Fruit fly (Drosophila melanogaster) whole organism, embryonic: ENCODE results near the gene Tollo.

Experiments used
- Atf3 ChIP-seq: fragments of 200-800 bp; sonication (Bioruptor generic); optimal IDR thresholded peaks from 3 replicates; lab custom pipeline; 2016; ENCODE audit warnings: missing biosample characterization, missing genetic modification characterization
- CG10147 ChIP-seq: fragments of 200-800 bp; sonication (Bioruptor generic); optimal IDR thresholded peaks from 2 replicates; lab custom pipeline; 2019; ENCODE audit warnings: missing biosample characterization, mild to moderate bottlenecking, missing genetic modification characterization, moderate library complexity
- CG10274 ChIP-seq: fragments of 200-800 bp; sonication (Bioruptor generic); optimal IDR thresholded peaks from 3 replicates; lab custom pipeline; 2017; ENCODE audit warnings: missing biosample characterization, mild to moderate bottlenecking, missing genetic modification characterization
- CG11085 ChIP-seq: fragments of 200-800 bp; sonication (Bioruptor generic); IDR thresholded peaks from 2 replicates; pipeline ENCODE4 v1.3.6; 2022; ENCODE audit warnings: missing biosample characterization, missing genetic modification characterization
- CG13287 ChIP-seq: fragments of 200-800 bp; sonication (Bioruptor generic); IDR thresholded peaks from 2 replicates; pipeline ENCODE4 v1.3.6; 2022; ENCODE audit warnings: missing biosample characterization, missing genetic modification characterization; ENCODE audit not compliant: partially characterized antibody
- CG14710 ChIP-seq: fragments of 200-800 bp; sonication (Bioruptor generic); optimal IDR thresholded peaks from 3 replicates; lab custom pipeline; 2019; ENCODE audit warnings: missing biosample characterization, mild to moderate bottlenecking, missing genetic modification characterization, moderate library complexity
- CG16863 ChIP-seq: fragments of 200-800 bp; sonication (Bioruptor generic); optimal IDR thresholded peaks from 3 replicates; lab custom pipeline; 2016; ENCODE audit warnings: missing biosample characterization, missing genetic modification characterization
- CG17186 ChIP-seq: fragments of 200-800 bp; sonication (Bioruptor generic); optimal IDR thresholded peaks from 3 replicates; lab custom pipeline; 2017; ENCODE audit warnings: missing biosample characterization, missing genetic modification reagents, missing genetic modification characterization
- CG17385 ChIP-seq: fragments of 200-800 bp; sonication (Bioruptor generic); optimal IDR thresholded peaks from 3 replicates; lab custom pipeline; 2018; ENCODE audit warnings: missing biosample characterization, mild to moderate bottlenecking, missing genetic modification characterization
- CG17568 ChIP-seq: fragments of 200-800 bp; sonication (Bioruptor generic); optimal IDR thresholded peaks from 2 replicates; lab custom pipeline; 2018; ENCODE audit warnings: missing biosample characterization, mild to moderate bottlenecking, missing genetic modification characterization, moderate library complexity
- CG1792 ChIP-seq: fragments of 200-800 bp; sonication (Bioruptor generic); optimal IDR thresholded peaks from 2 replicates; lab custom pipeline; 2016; ENCODE audit warnings: missing biosample characterization, missing genetic modification characterization
- CG2129 ChIP-seq: fragments of 200-800 bp; sonication (Bioruptor generic); IDR thresholded peaks from 2 replicates; pipeline ENCODE4 v1.3.6; 2022; ENCODE audit warnings: missing biosample characterization, missing genetic modification characterization; ENCODE audit not compliant: partially characterized antibody
- CG32532 ChIP-seq: fragments of 200-800 bp; sonication (Bioruptor generic); IDR thresholded peaks from 2 replicates; pipeline ENCODE4 v1.3.6; 2022; ENCODE audit warnings: missing biosample characterization, missing genetic modification characterization
- CG32772 ChIP-seq: fragments of 200-800 bp; sonication (Bioruptor generic); IDR thresholded peaks from 2 replicates; pipeline ENCODE4 v1.3.6; 2022; ENCODE audit warnings: missing biosample characterization, missing genetic modification characterization
- CG4730 ChIP-seq: fragments of 200-800 bp; sonication (Bioruptor generic); IDR thresholded peaks from 2 replicates; pipeline ENCODE4 v1.3.6; 2022; ENCODE audit warnings: missing biosample characterization, missing genetic modification characterization
- CG4854 ChIP-seq: fragments of 200-800 bp; sonication (Bioruptor generic); optimal IDR thresholded peaks from 2 replicates; lab custom pipeline; 2016; ENCODE audit warnings: missing biosample characterization, missing genetic modification characterization, inconsistent platforms
- CG6254 ChIP-seq: fragments of 200-800 bp; sonication (Bioruptor generic); optimal IDR thresholded peaks from 3 replicates; lab custom pipeline; 2017; ENCODE audit warnings: mild to moderate bottlenecking, missing biosample characterization, missing genetic modification reagents, missing genetic modification characterization
- CG7839 ChIP-seq: fragments of 200-800 bp; sonication (Bioruptor generic); optimal IDR thresholded peaks from 3 replicates; lab custom pipeline; 2018; ENCODE audit warnings: missing biosample characterization, mild to moderate bottlenecking, missing genetic modification characterization, moderate library complexity
- CG7987 ChIP-seq: fragments of 200-800 bp; sonication (Bioruptor generic); optimal IDR thresholded peaks from 2 replicates; lab custom pipeline; 2018; ENCODE audit warnings: missing biosample characterization, mild to moderate bottlenecking, missing genetic modification characterization, moderate library complexity
- CoRest ChIP-seq: fragments of 200-800 bp; sonication (Bioruptor generic); optimal IDR thresholded peaks from 3 replicates; lab custom pipeline; 2018; ENCODE audit warnings: missing biosample characterization, mild to moderate bottlenecking, missing genetic modification characterization, moderate library complexity
- CrebB ChIP-seq: fragments of 200-800 bp; sonication (Bioruptor generic); optimal IDR thresholded peaks from 3 replicates; lab custom pipeline; 2018; ENCODE audit warnings: missing biosample characterization, mild to moderate bottlenecking, missing genetic modification characterization
- Dip2 ChIP-seq: fragments of 200-800 bp; sonication (Bioruptor generic); IDR thresholded peaks from 2 replicates; pipeline ENCODE4 v1.3.6; 2022; ENCODE audit warnings: missing biosample characterization, missing genetic modification characterization
- Dip3 ChIP-seq: fragments of 200-800 bp; sonication (Bioruptor generic); optimal IDR thresholded peaks from 3 replicates; lab custom pipeline; 2016; ENCODE audit warnings: missing biosample characterization, missing genetic modification characterization
- Ets65A ChIP-seq: fragments of 200-800 bp; sonication (Bioruptor generic); peaks from one replicate; lab custom pipeline; 2016; ENCODE audit warnings: missing biosample characterization, missing genetic modification characterization
- Fer3 ChIP-seq: fragments of 200-800 bp; sonication (Bioruptor generic); optimal IDR thresholded peaks from 2 replicates; lab custom pipeline; 2018; ENCODE audit warnings: missing biosample characterization, mild to moderate bottlenecking, missing genetic modification characterization, moderate library complexity
- H2.0 ChIP-seq: fragments of 200-800 bp; sonication (Bioruptor generic); IDR thresholded peaks from 2 replicates; pipeline ENCODE4 v1.3.6; 2022; ENCODE audit warnings: missing biosample characterization, missing genetic modification characterization
- Hmr ChIP-seq: fragments of 200-800 bp; sonication (Bioruptor generic); optimal IDR thresholded peaks from 3 replicates; lab custom pipeline; 2017; ENCODE audit warnings: mild to moderate bottlenecking, missing biosample characterization, missing genetic modification reagents, missing genetic modification characterization
- MBD-R2 ChIP-seq: fragments of 200-800 bp; sonication (Bioruptor generic); IDR thresholded peaks from 2 replicates; pipeline ENCODE4 v1.3.6; 2022; ENCODE audit warnings: missing biosample characterization, missing genetic modification characterization
- NC2α ChIP-seq: fragments of 200-800 bp; sonication (Bioruptor generic); optimal IDR thresholded peaks from 2 replicates; lab custom pipeline; 2016; ENCODE audit warnings: missing biosample characterization, missing genetic modification characterization
- NK7.1 ChIP-seq: fragments of 200-800 bp; sonication (Bioruptor generic); optimal IDR thresholded peaks from 3 replicates; lab custom pipeline; 2016; ENCODE audit warnings: missing biosample characterization, missing genetic modification characterization
- Nf-YC ChIP-seq: fragments of 200-800 bp; optimal IDR thresholded peaks from 3 replicates; lab custom pipeline; 2019; ENCODE audit warnings: missing biosample characterization, mild to moderate bottlenecking, missing genetic modification characterization, moderate library complexity
- Oli ChIP-seq: fragments of 200-800 bp; sonication (Bioruptor generic); optimal IDR thresholded peaks from 2 replicates; lab custom pipeline; 2018; ENCODE audit warnings: missing biosample characterization, mild to moderate bottlenecking, missing genetic modification characterization, moderate library complexity
- Sry-δ ChIP-seq: fragments of 200-800 bp; sonication (Bioruptor generic); optimal IDR thresholded peaks from 2 replicates; lab custom pipeline; 2016; ENCODE audit warnings: missing biosample characterization, missing genetic modification characterization
- Taf1 ChIP-seq: fragments of 200-800 bp; sonication (Bioruptor generic); IDR thresholded peaks from 2 replicates; pipeline ENCODE4 v1.3.6; 2022; ENCODE audit warnings: missing biosample characterization, missing genetic modification characterization
- amos ChIP-seq: fragments of 200-800 bp; sonication (Bioruptor generic); IDR thresholded peaks from 2 replicates; pipeline ENCODE4 v1.3.6; 2022; ENCODE audit warnings: missing biosample characterization, missing genetic modification characterization; ENCODE audit not compliant: partially characterized antibody
- bowl ChIP-seq: fragments of 200-800 bp; sonication (Bioruptor generic); IDR thresholded peaks from 2 replicates; pipeline ENCODE4 v1.3.6; 2022; ENCODE audit warnings: missing biosample characterization, missing genetic modification characterization
- cas ChIP-seq: fragments of 200-800 bp; sonication (Bioruptor generic); IDR thresholded peaks from 2 replicates; pipeline ENCODE4 v1.3.6; 2022; ENCODE audit warnings: missing biosample characterization, missing genetic modification characterization
- crc ChIP-seq: fragments of 200-800 bp; sonication (Bioruptor generic); optimal IDR thresholded peaks from 2 replicates; lab custom pipeline; 2016; ENCODE audit warnings: missing biosample characterization, missing genetic modification characterization
- gro ChIP-seq: fragments of 200-800 bp; sonication (Bioruptor generic); optimal IDR thresholded peaks from 2 replicates; lab custom pipeline; 2016; ENCODE audit warnings: missing biosample characterization, missing genetic modification characterization
- gsb-n ChIP-seq: fragments of 200-800 bp; sonication (Bioruptor generic); optimal IDR thresholded peaks from 3 replicates; lab custom pipeline; 2018; ENCODE audit warnings: missing biosample characterization, mild to moderate bottlenecking, missing genetic modification characterization
- h ChIP-seq: fragments of >200 bp; optimal IDR thresholded peaks from 2 replicates; lab custom pipeline; 2017
- kah ChIP-seq: fragments of 200-800 bp; sonication (Bioruptor generic); optimal IDR thresholded peaks from 2 replicates; lab custom pipeline; 2018; ENCODE audit warnings: missing biosample characterization, mild to moderate bottlenecking, missing genetic modification characterization
- knrl ChIP-seq: fragments of 200-800 bp; sonication (Bioruptor generic); IDR thresholded peaks from 3 replicates; pipeline ENCODE4 v1.3.6; 2022; ENCODE audit warnings: missing biosample characterization, missing genetic modification characterization; ENCODE audit not compliant: partially characterized antibody
- nerfin-1 ChIP-seq: fragments of 200-800 bp; sonication (Bioruptor generic); optimal IDR thresholded peaks from 3 replicates; lab custom pipeline; 2019; ENCODE audit warnings: missing biosample characterization, mild to moderate bottlenecking, missing genetic modification characterization, moderate library complexity
- peb ChIP-seq: fragments of 200-800 bp; sonication (Bioruptor generic); IDR thresholded peaks from 2 replicates; pipeline ENCODE4 v1.3.6; 2022; ENCODE audit warnings: missing biosample characterization, missing genetic modification characterization
- repo ChIP-seq: fragments of 200-800 bp; sonication (Bioruptor generic); optimal IDR thresholded peaks from 2 replicates; lab custom pipeline; 2016; ENCODE audit warnings: missing biosample characterization, missing genetic modification characterization
- salm ChIP-seq: fragments of 200-800 bp; sonication (Bioruptor generic); optimal IDR thresholded peaks from 2 replicates; lab custom pipeline; 2018; ENCODE audit warnings: missing biosample characterization, mild to moderate bottlenecking, missing genetic modification characterization
- sens ChIP-seq: fragments of 200-800 bp; sonication (Bioruptor generic); peaks from one replicate; lab custom pipeline; 2016; ENCODE audit warnings: missing biosample characterization, missing genetic modification characterization
- tin ChIP-seq: fragments of 200-800 bp; sonication (Bioruptor generic); optimal IDR thresholded peaks from 3 replicates; lab custom pipeline; 2016; ENCODE audit warnings: missing biosample characterization, missing genetic modification characterization
- tio ChIP-seq: fragments of 200-800 bp; sonication (Bioruptor generic); optimal IDR thresholded peaks from 2 replicates; lab custom pipeline; 2017; ENCODE audit warnings: missing biosample characterization, missing genetic modification characterization, inconsistent platforms
- trh ChIP-seq: fragments of 200-800 bp; sonication (Bioruptor generic); optimal IDR thresholded peaks from 2 replicates; lab custom pipeline; 2016; ENCODE audit warnings: missing biosample characterization, missing genetic modification characterization
- wdn ChIP-seq: fragments of 200-800 bp; sonication (Bioruptor generic); IDR thresholded peaks from 2 replicates; pipeline ENCODE4 v1.3.6; 2022; ENCODE audit warnings: missing biosample characterization, missing genetic modification characterization

Gene Tollo

dm6 chr3L:15261067-15261506, 25.7 kb downstream of the Tollo start (continued):
- peak; percentile 37 for TF ChIP-seq nerfin-1
- TF ChIP-seq CG32772: 0 out of 2 replicates have a peak, but pooled peaks have one; percentile 33
- TF ChIP-seq trh (GFP tag; lab: Kevin White, UChicago): no peak
- peak; percentile 41 for TF ChIP-seq CG17568 (GFP tag; lab: Kevin White, UChicago)
- peak; percentile 61 for TF ChIP-seq gsb-n (tag; lab: Kevin White, UChicago)
- no peak for TF ChIP-seq CG16863
- TF ChIP-seq CG2129: no peak
- peak; percentile 88 for TF ChIP-seq sens (GFP tag; lab: Kevin White, UChicago)
- no peak for TF ChIP-seq Atf3 (GFP tag; lab: Kevin White, UChicago)
- peak; percentile 66 for TF ChIP-seq CG6254 (GFP tag; lab: Kevin White, UChicago)
- TF ChIP-seq Taf1 (GFP tag; lab: Robert Waterston, UW): no peak
- no peak for TF ChIP-seq knrl (GFP tag; lab: Robert Waterston, UW)
- no peak for TF ChIP-seq amos (GFP tag; lab: Robert Waterston, UW)
- no peak for TF ChIP-seq wdn (GFP tag; lab: Robert Waterston, UW)
- TF ChIP-seq gro (GFP tag; lab: Kevin White, UChicago): no peak
- peak; percentile 78 for TF ChIP-seq CG7839
- TF ChIP-seq repo: no peak
- no peak for TF ChIP-seq NC2α (GFP tag; lab: Kevin White, UChicago)
- no peak for TF ChIP-seq CG1792
- no peak for TF ChIP-seq CG17186 (GFP tag; lab: Kevin White, UChicago)
- peak; percentile 63 for TF ChIP-seq CG17385 (GFP tag; lab: Kevin White, UChicago)
- no peak for TF ChIP-seq CG4730
- no peak for TF ChIP-seq salm (tag; lab: Kevin White, UChicago)
- TF ChIP-seq CG10147 (GFP tag; lab: Kevin White, UChicago): peak; percentile 3
- no peak for TF ChIP-seq CG7987
- no peak for TF ChIP-seq Dip2 (GFP tag; lab: Robert Waterston, UW)
- no peak for TF ChIP-seq Hmr (GFP tag; lab: Kevin White, UChicago)
- peak; percentile 10 for TF ChIP-seq Nf-YC (tag; lab: Kevin White, UChicago)
- TF ChIP-seq cas (GFP tag; lab: Robert Waterston, UW): no peak
- no peak for TF ChIP-seq H2.0 (GFP tag; lab: Robert Waterston, UW)
- peak; percentile 77 for TF ChIP-seq CoRest (tag; lab: Kevin White, UChicago)
- no peak for TF ChIP-seq CG4854
- TF ChIP-seq CG10274: no peak
- TF ChIP-seq CG13287 (GFP tag; lab: Robert Waterston, UW): no peak
- no peak for TF ChIP-seq CG32532
- TF ChIP-seq CG14710: peak; percentile 78
- TF ChIP-seq peb: peak; percentile 31; the same call in 1 of the 2 replicates
- TF ChIP-seq Fer3 (tag; lab: Kevin White, UChicago): no peak
- TF ChIP-seq CG11085 (GFP tag; lab: Robert Waterston, UW): no peak
- no peak for TF ChIP-seq CrebB (tag; lab: Kevin White, UChicago)
- TF ChIP-seq kah (GFP tag; lab: Kevin White, UChicago): peak; percentile 7
- TF ChIP-seq h (lab: Kevin White, UChicago): no peak
- TF ChIP-seq tin (GFP tag; lab: Kevin White, UChicago): peak; percentile 30
- no peak for TF ChIP-seq Sry-δ
- TF ChIP-seq NK7.1 (GFP tag; lab: Kevin White, UChicago): no peak
- TF ChIP-seq bowl (GFP tag; lab: Robert Waterston, UW): no peak
- peak; percentile 67 for TF ChIP-seq Oli
- peak; percentile 47 for TF ChIP-seq tio (GFP tag; lab: Kevin White, UChicago)
- TF ChIP-seq crc (GFP tag; lab: Kevin White, UChicago): no peak
- no peak for TF ChIP-seq MBD-R2 (GFP tag; lab: Robert Waterston, UW)
- no peak for TF ChIP-seq Ets65A (GFP tag; lab: Kevin White, UChicago)
- no peak for TF ChIP-seq Dip3
